Worm (Caenorhabditis elegans) whole organism, L1 larva: ENCODE results near the gene ZK783.7.

ENCODE experiments used
- dpl-1 ChIP-seq, 3 experiments: fragments of 150-350 bp in 2 of 3; sonication (generic microtip) in 1 of 3; optimal IDR thresholded peaks; 2 replicates each; lab custom pipeline; 2014 to 2017; ENCODE audit warnings: missing biosample characterization in 3 of 3, missing genetic modification characterization in 3 of 3, missing genetic modification reagents in 3 of 3
- grh-1 ChIP-seq: fragments of 200-800 bp; sonication (Bioruptor generic); IDR thresholded peaks from 2 replicates; pipeline ENCODE4 v1.3.6; 2022; ENCODE audit warnings: missing genetic modification reagents, missing genetic modification characterization, missing compliant biosample characterization
- lin-15B ChIP-seq: fragments of 150-350 bp; sonication (generic microtip); optimal IDR thresholded peaks from 3 replicates; lab custom pipeline; 2014; ENCODE audit warnings: missing biosample characterization, missing genetic modification characterization
- mep-1 ChIP-seq: fragments of 150-350 bp; optimal IDR thresholded peaks from 2 replicates; lab custom pipeline; 2014; ENCODE audit warnings: missing biosample characterization, missing genetic modification characterization
- nhr-11 ChIP-seq: fragments of 150-350 bp; optimal IDR thresholded peaks from 2 replicates; lab custom pipeline; 2014; ENCODE audit warnings: missing biosample characterization, missing genetic modification characterization
- snu-23 ChIP-seq: sonication (generic microtip); optimal IDR thresholded peaks from 2 replicates; lab custom pipeline; 2016; ENCODE audit warnings: missing genetic modification characterization, missing compliant biosample characterization
- tbx-2 ChIP-seq: sonication (generic microtip); optimal IDR thresholded peaks from 2 replicates; lab custom pipeline; 2016; ENCODE audit warnings: missing genetic modification characterization, missing compliant biosample characterization

ce11 chrIII:7618294-7618693, 38.2 kb upstream of the ZK783.7 start:
- TF ChIP-seq tbx-2 (tag; lab: Kevin White, UChicago) (no peak), lin-15B (tag; lab: Kevin White, UChicago) (no peak), nhr-11 (tag; lab: Kevin White, UChicago) (no peak), snu-23 (no peak), grh-1 (GFP tag; lab: Robert Waterston, UW) (no peak), dpl-1 (GFP tag; optimal IDR thresholded peaks at IDR 0.05; lab: Kevin White, UChicago) (no peak), mep-1 (tag; lab: Kevin White, UChicago) (no peak)
